Fruit fly (Drosophila melanogaster) whole organism, wandering third instar larva: ENCODE measurements around the gene t-cup.

Source experiments
- Abd-B ChIP-seq: fragments of >200 bp; optimal IDR thresholded peaks from 2 replicates; lab custom pipeline; 2017; ENCODE audit warnings: missing biosample characterization, missing genetic modification characterization
- CG9705 ChIP-seq: fragments of 200-800 bp; sonication (Bioruptor generic); optimal IDR thresholded peaks from 2 replicates; lab custom pipeline; 2018; ENCODE audit warnings: missing biosample characterization, mild to moderate bottlenecking, missing genetic modification characterization
- CrebA ChIP-seq: fragments of 200-800 bp; sonication (Bioruptor generic); optimal IDR thresholded peaks from 2 replicates; lab custom pipeline; 2016; ENCODE audit warnings: missing biosample characterization, mild to moderate bottlenecking, missing genetic modification characterization, borderline replicate concordance
- Dfd ChIP-seq: fragments of >200 bp; optimal IDR thresholded peaks from 2 replicates; lab custom pipeline; 2017; ENCODE audit warnings: missing biosample characterization, missing genetic modification characterization
- Dif ChIP-seq: fragments of 200-275, 200-300 bp; sonication (Bioruptor generic); optimal IDR thresholded peaks from 2 replicates; lab custom pipeline; 2018; ENCODE audit warnings: missing biosample characterization, missing genetic modification characterization; ENCODE audit not compliant: partially characterized antibody
- GATAd ChIP-seq: sonication (Bioruptor generic); optimal IDR thresholded peaks from 2 replicates; lab custom pipeline; 2016; ENCODE audit warnings: missing biosample characterization, missing genetic modification characterization
- HLH106 ChIP-seq: fragments of 200-800 bp; optimal IDR thresholded peaks from 3 replicates; lab custom pipeline; 2019; ENCODE audit warnings: missing biosample characterization, mild to moderate bottlenecking, missing genetic modification characterization, moderate library complexity
- Hnf4 ChIP-seq: fragments of 200-800 bp; sonication (Bioruptor generic); optimal IDR thresholded peaks from 2 replicates; lab custom pipeline; 2016; ENCODE audit warnings: missing biosample characterization, mild to moderate bottlenecking, missing genetic modification characterization
- Hr78 ChIP-seq: fragments of >200 bp; optimal IDR thresholded peaks from 2 replicates; lab custom pipeline; 2017; ENCODE audit warnings: missing biosample characterization, missing genetic modification characterization
- Hr83 ChIP-seq: fragments of 200-300 bp; sonication (Bioruptor generic); optimal IDR thresholded peaks from 2 replicates; lab custom pipeline; 2016; ENCODE audit warnings: missing biosample characterization, mild to moderate bottlenecking, missing genetic modification characterization, moderate library complexity; ENCODE audit not compliant: poor library complexity, severe bottlenecking
- Jra ChIP-seq: sonication (Bioruptor generic); optimal IDR thresholded peaks from 2 replicates; lab custom pipeline; 2016; ENCODE audit warnings: missing biosample characterization, missing genetic modification characterization
- Mio ChIP-seq: sonication (Bioruptor generic); optimal IDR thresholded peaks from 2 replicates; lab custom pipeline; 2016; ENCODE audit warnings: missing biosample characterization, missing genetic modification characterization
- Myc ChIP-seq: fragments of >200 bp; optimal IDR thresholded peaks from 2 replicates; lab custom pipeline; 2017
- N ChIP-seq: fragments of >200 bp; optimal IDR thresholded peaks from 2 replicates; lab custom pipeline; 2018; ENCODE audit warnings: missing biosample characterization, missing external identifiers, missing genetic modification characterization
- OdsH ChIP-seq: fragments of 200-800 bp; sonication (Bioruptor generic); optimal IDR thresholded peaks from 2 replicates; lab custom pipeline; 2016; ENCODE audit warnings: missing biosample characterization, mild to moderate bottlenecking, missing genetic modification characterization
- Rel ChIP-seq, 2 experiments: fragments of 200-800 bp; sonication (Bioruptor generic) in 1 of 2; optimal IDR thresholded peaks; 2 replicates in 1 of 2; 3 replicates in 1 of 2; lab custom pipeline; 2016 to 2019; ENCODE audit warnings: mild to moderate bottlenecking in 2 of 2, missing biosample characterization in 2 of 2, missing genetic modification characterization in 2 of 2, moderate library complexity in 1 of 2
- Sp1 ChIP-seq: fragments of 200-800 bp; sonication (Bioruptor generic); optimal IDR thresholded peaks from 3 replicates; lab custom pipeline; 2019; ENCODE audit warnings: missing biosample characterization, mild to moderate bottlenecking, missing genetic modification characterization, moderate library complexity
- Vsx2 ChIP-seq: fragments of 200-300, 225-300 bp; sonication (Bioruptor generic); optimal IDR thresholded peaks from 2 replicates; lab custom pipeline; 2018; ENCODE audit warnings: missing biosample characterization, missing genetic modification characterization; ENCODE audit not compliant: partially characterized antibody
- br ChIP-seq: fragments of 200-800 bp; sonication (Bioruptor generic); optimal IDR thresholded peaks from 2 replicates; lab custom pipeline; 2016; ENCODE audit warnings: missing biosample characterization, missing genetic modification characterization
- brk ChIP-seq: fragments of 200-800 bp; sonication (Bioruptor generic); optimal IDR thresholded peaks from 2 replicates; lab custom pipeline; 2016; ENCODE audit warnings: missing biosample characterization, mild to moderate bottlenecking, missing genetic modification characterization
- dl ChIP-seq, 2 experiments: fragments of 175-275, 200-275 bp in 1 of 2; fragments of 200-275 bp in 1 of 2; sonication (Bioruptor generic); optimal IDR thresholded peaks; lab custom pipeline; 2018; ENCODE audit warnings: mild to moderate bottlenecking in 2 of 2, missing biosample characterization in 2 of 2, missing genetic modification characterization in 2 of 2, moderate library complexity in 2 of 2; ENCODE audit not compliant: partially characterized antibody in 2 of 2, insufficient read depth in 1 of 2
- dmrt93B ChIP-seq: fragments of 200-800 bp; sonication (Bioruptor generic); optimal IDR thresholded peaks from 2 replicates; lab custom pipeline; 2018; ENCODE audit warnings: missing biosample characterization, mild to moderate bottlenecking, missing genetic modification characterization
- dsf ChIP-seq: sonication (Bioruptor generic); optimal IDR thresholded peaks from 2 replicates; lab custom pipeline; 2016; ENCODE audit warnings: missing biosample characterization, missing genetic modification characterization, borderline replicate concordance
- ey ChIP-seq: fragments of 200-800 bp; sonication (Bioruptor generic); optimal IDR thresholded peaks from 2 replicates; lab custom pipeline; 2016; ENCODE audit warnings: missing biosample characterization, missing genetic modification characterization
- foxo ChIP-seq, 2 experiments: fragments of 200-800 bp; sonication (Bioruptor generic); optimal IDR thresholded peaks; 2 replicates in 1 of 2; 3 replicates in 1 of 2; lab custom pipeline; 2016 to 2017; ENCODE audit warnings: missing biosample characterization in 2 of 2, missing genetic modification characterization in 2 of 2
- fru ChIP-seq: fragments of 200-800 bp; sonication (Bioruptor generic); optimal IDR thresholded peaks from 3 replicates; lab custom pipeline; 2016; ENCODE audit warnings: missing biosample characterization, mild to moderate bottlenecking, missing genetic modification characterization
- h ChIP-seq: fragments of 200-800 bp; sonication (Bioruptor generic); optimal IDR thresholded peaks from 3 replicates; lab custom pipeline; 2016; ENCODE audit warnings: missing biosample characterization, mild to moderate bottlenecking, missing genetic modification characterization
- jim ChIP-seq: fragments of 175-275, 200-325 bp; sonication (Bioruptor generic); optimal IDR thresholded peaks from 2 replicates; lab custom pipeline; 2016; ENCODE audit warnings: missing biosample characterization, mild to moderate bottlenecking, missing genetic modification characterization
- lola ChIP-seq: fragments of >200 bp; optimal IDR thresholded peaks from 2 replicates; lab custom pipeline; 2017; ENCODE audit warnings: missing biosample characterization, missing genetic modification characterization
- pan ChIP-seq: fragments of >200 bp; optimal IDR thresholded peaks from 2 replicates; lab custom pipeline; 2017
- psq ChIP-seq: fragments of 200-800 bp; sonication (Bioruptor generic); optimal IDR thresholded peaks from 3 replicates; lab custom pipeline; 2017; ENCODE audit warnings: missing biosample characterization, mild to moderate bottlenecking, missing genetic modification characterization, moderate library complexity
- rgr ChIP-seq: fragments of 200-800 bp; sonication (Bioruptor generic); optimal IDR thresholded peaks from 3 replicates; lab custom pipeline; 2016; ENCODE audit warnings: missing biosample characterization, mild to moderate bottlenecking, missing genetic modification characterization
- sage ChIP-seq: fragments of 200-800 bp; sonication (Bioruptor generic); optimal IDR thresholded peaks from 2 replicates; lab custom pipeline; 2016; ENCODE audit warnings: missing biosample characterization, mild to moderate bottlenecking, missing genetic modification characterization
- sv ChIP-seq: fragments of 200-800 bp; sonication (Bioruptor generic); optimal IDR thresholded peaks from 3 replicates; lab custom pipeline; 2016; ENCODE audit warnings: missing biosample characterization, missing genetic modification characterization
- tai ChIP-seq: sonication (Bioruptor generic); optimal IDR thresholded peaks from 2 replicates; lab custom pipeline; 2016; ENCODE audit warnings: missing biosample characterization, missing genetic modification characterization
- usp ChIP-seq: fragments of >200 bp; optimal IDR thresholded peaks from 2 replicates; lab custom pipeline; 2017; ENCODE audit warnings: missing biosample characterization, missing genetic modification characterization
- woc ChIP-seq: sonication (Bioruptor generic); optimal IDR thresholded peaks from 2 replicates; lab custom pipeline; 2016; ENCODE audit warnings: missing biosample characterization, mild to moderate bottlenecking, missing genetic modification characterization

The t-cup gene

dm6 chr2L:12499189-12499588 is 2.1 kb upstream of the t-cup start:
- TF ChIP-seq Mio (GFP tag; lab: Kevin White, UChicago) (no peak), usp (GFP tag; lab: Kevin White, UChicago) (no peak), psq (GFP tag; lab: Kevin White, UChicago) (no peak), Hnf4 (GFP tag; lab: Kevin White, UChicago) (no peak), HLH106 (tag; lab: Kevin White, UChicago) (no peak)

- TF ChIP-seq Hr83 (GFP tag; lab: Kevin White, UChicago) (no peak), Hr78 (GFP tag; lab: Kevin White, UChicago) (no peak), Abd-B (GFP tag; lab: Kevin White, UChicago) (no peak), psq (GFP tag; lab: Kevin White, UChicago) (no peak), jim (GFP tag; lab: Kevin White, UChicago) (no peak), OdsH (GFP tag; lab: Kevin White, UChicago) (no peak), brk (GFP tag; lab: Kevin White, UChicago) (no peak), usp (GFP tag; lab: Kevin White, UChicago) (no peak), lola (GFP tag; lab: Kevin White, UChicago) (no peak), Myc (no peak), ey (GFP tag; lab: Kevin White, UChicago) (no peak), sage (GFP tag; lab: Kevin White, UChicago) (no peak), Sp1 (no peak), Mio (GFP tag; lab: Kevin White, UChicago) (no peak), Jra (GFP tag; lab: Kevin White, UChicago) (no peak), dl (GFP tag; optimal IDR thresholded peaks at IDR 0.05; lab: Kevin White, UChicago; ENCODE audit: insufficient read depth in 1 of 2, partially characterized antibody in 2 of 2) (no peak), Vsx2 (GFP tag; lab: Kevin White, UChicago) (no peak), Rel (GFP tag; optimal IDR thresholded peaks at IDR 0.05; lab: Kevin White, UChicago) (no peak), Rel (tag; optimal IDR thresholded peaks at IDR 0.05; lab: Kevin White, UChicago) (no peak)
These were observed 1.4 kb upstream of the t-cup start for dm6 chr2L:12498538-12498937.

dm6 chr2L:12495196-12495595 is 1.9 kb downstream of the t-cup start:
- TF ChIP-seq Dif (GFP tag; lab: Kevin White, UChicago), result no peak
- TF ChIP-seq dsf (GFP tag; lab: Kevin White, UChicago), result no peak
- no peak for TF ChIP-seq Hr78 (GFP tag; lab: Kevin White, UChicago)
- no peak for TF ChIP-seq Abd-B (GFP tag; lab: Kevin White, UChicago)
- no peak for TF ChIP-seq HLH106 (tag; lab: Kevin White, UChicago)
- peak; percentile 43 for TF ChIP-seq CrebA (GFP tag; lab: Kevin White, UChicago)

dm6 chr2L:12493771-12494317 is 3.3 kb downstream of the t-cup start:
- TF ChIP-seq h (GFP tag; lab: Kevin White, UChicago) (peak; percentile 94), rgr (GFP tag; lab: Kevin White, UChicago) (peak; percentile 50), N (no peak), psq (GFP tag; lab: Kevin White, UChicago) (peak; percentile 38), dmrt93B (GFP tag; lab: Kevin White, UChicago) (peak; percentile 36), brk (GFP tag; lab: Kevin White, UChicago) (no peak), Dfd (peak; percentile 12), Hr78 (GFP tag; lab: Kevin White, UChicago) (no peak), ey (GFP tag; lab: Kevin White, UChicago) (peak; percentile 45), HLH106 (tag; lab: Kevin White, UChicago) (peak; percentile 27), CrebA (GFP tag; lab: Kevin White, UChicago) (peak; percentile 95), Jra (GFP tag; lab: Kevin White, UChicago) (no peak), Dif (GFP tag; lab: Kevin White, UChicago) (no peak), jim (GFP tag; lab: Kevin White, UChicago) (no peak), foxo (GFP tag; optimal IDR thresholded peaks at IDR 0.05; lab: Kevin White, UChicago) (peak in 1 of 2 experiments; percentile 53), Myc (no peak), sv (GFP tag; lab: Kevin White, UChicago) (no peak), GATAd (GFP tag; lab: Kevin White, UChicago) (no peak), Mio (GFP tag; lab: Kevin White, UChicago) (no peak), Vsx2 (GFP tag; lab: Kevin White, UChicago) (no peak), Sp1 (peak; percentile 51), sage (GFP tag; lab: Kevin White, UChicago) (peak; percentile 66), lola (GFP tag; lab: Kevin White, UChicago) (no peak), tai (GFP tag; lab: Kevin White, UChicago) (no peak), pan (lab: Kevin White, UChicago) (no peak), fru (GFP tag; lab: Kevin White, UChicago) (peak; percentile 48), usp (GFP tag; lab: Kevin White, UChicago) (no peak), CG9705 (GFP tag; lab: Kevin White, UChicago) (no peak), br (GFP tag; lab: Kevin White, UChicago) (peak; percentile 37), dl (GFP tag; optimal IDR thresholded peaks at IDR 0.05; lab: Kevin White, UChicago; ENCODE audit: insufficient read depth in 1 of 2, partially characterized antibody in 2 of 2) (no peak), Hnf4 (GFP tag; lab: Kevin White, UChicago) (no peak), Hr83 (GFP tag; lab: Kevin White, UChicago) (no peak), OdsH (GFP tag; lab: Kevin White, UChicago) (peak; percentile 20), Abd-B (GFP tag; lab: Kevin White, UChicago) (no peak), dsf (GFP tag; lab: Kevin White, UChicago) (no peak), woc (GFP tag; lab: Kevin White, UChicago) (no peak), Rel (GFP tag; optimal IDR thresholded peaks at IDR 0.05; lab: Kevin White, UChicago) (peak; percentile 84), Rel (tag; optimal IDR thresholded peaks at IDR 0.05; lab: Kevin White, UChicago) (peak; percentile 67)
